Fruit fly (Drosophila melanogaster) whole organism, embryonic: ENCODE results near the gene CG16790.

Experiments used
- Abd-B ChIP-seq: fragments of 200-800 bp; sonication (Bioruptor generic); optimal IDR thresholded peaks from 2 replicates; lab custom pipeline; 2018; ENCODE audit warnings: missing biosample characterization, mild to moderate bottlenecking, missing genetic modification characterization, moderate library complexity
- Adf1 ChIP-seq: fragments of 200-800 bp; sonication (Bioruptor generic); IDR thresholded peaks from 2 replicates; pipeline ENCODE4 v1.3.6; 2022; ENCODE audit warnings: missing biosample characterization, missing genetic modification characterization
- Aef1 ChIP-seq: fragments of 200-800 bp; sonication (Bioruptor generic); IDR thresholded peaks from 3 replicates; pipeline ENCODE4 v1.3.6; 2022; ENCODE audit warnings: missing biosample characterization, missing genetic modification characterization
- Blimp-1 ChIP-seq: fragments of 200-800 bp; sonication (Bioruptor generic); optimal IDR thresholded peaks from 3 replicates; lab custom pipeline; 2018; ENCODE audit warnings: missing biosample characterization, missing genetic modification characterization, mild to moderate bottlenecking, moderate library complexity, missing genetic modification reagents
- CG10209 ChIP-seq: fragments of 200-800 bp; sonication (Bioruptor generic); optimal IDR thresholded peaks from 3 replicates; lab custom pipeline; 2017; ENCODE audit warnings: missing biosample characterization, mild to moderate bottlenecking, missing genetic modification characterization, missing genetic modification reagents
- CG10321 ChIP-seq: fragments of 200-800 bp; sonication (Bioruptor generic); IDR thresholded peaks from 2 replicates; pipeline ENCODE4 v1.3.6; 2022; ENCODE audit warnings: missing biosample characterization, missing genetic modification characterization
- CG10543 ChIP-seq: fragments of 200-800 bp; sonication (Bioruptor generic); optimal IDR thresholded peaks from 3 replicates; lab custom pipeline; 2017; ENCODE audit warnings: missing biosample characterization, mild to moderate bottlenecking, missing genetic modification characterization, moderate library complexity
- CG11560 ChIP-seq: fragments of 200-800 bp; sonication (Bioruptor generic); IDR thresholded peaks from 3 replicates; pipeline ENCODE4 v1.3.6; 2022; ENCODE audit warnings: missing biosample characterization, missing genetic modification characterization
- CG1233 ChIP-seq: fragments of 200-800 bp; sonication (Bioruptor generic); optimal IDR thresholded peaks from 4 replicates; lab custom pipeline; 2018; ENCODE audit warnings: missing biosample characterization, mild to moderate bottlenecking, missing genetic modification characterization
- CG13894 ChIP-seq: fragments of 200-800 bp; sonication (Bioruptor generic); optimal IDR thresholded peaks from 3 replicates; lab custom pipeline; 2018; ENCODE audit warnings: missing biosample characterization, mild to moderate bottlenecking, missing genetic modification characterization, moderate library complexity
- CG14050 ChIP-seq: fragments of 200-800 bp; sonication (Bioruptor generic); IDR thresholded peaks from 3 replicates; pipeline ENCODE4 v1.3.6; 2022; ENCODE audit warnings: missing biosample characterization, missing genetic modification characterization
- CG16779 ChIP-seq: fragments of 200-800 bp; sonication (Bioruptor generic); IDR thresholded peaks from 2 replicates; pipeline ENCODE4 v1.3.6; 2022; ENCODE audit warnings: missing biosample characterization, missing genetic modification characterization
- CG17186 ChIP-seq: fragments of 200-800 bp; sonication (Bioruptor generic); optimal IDR thresholded peaks from 3 replicates; lab custom pipeline; 2017; ENCODE audit warnings: missing biosample characterization, missing genetic modification reagents, missing genetic modification characterization
- CG31441 ChIP-seq: fragments of 200-800 bp; sonication (Bioruptor generic); IDR thresholded peaks from 2 replicates; pipeline ENCODE4 v1.3.6; 2022; ENCODE audit warnings: missing biosample characterization, missing genetic modification characterization
- CG32532 ChIP-seq: fragments of 200-800 bp; sonication (Bioruptor generic); IDR thresholded peaks from 2 replicates; pipeline ENCODE4 v1.3.6; 2022; ENCODE audit warnings: missing biosample characterization, missing genetic modification characterization
- CG3281 ChIP-seq: fragments of 200-800 bp; sonication (Bioruptor generic); optimal IDR thresholded peaks from 3 replicates; lab custom pipeline; 2017; ENCODE audit warnings: missing biosample characterization, mild to moderate bottlenecking, missing genetic modification characterization
- CG6175 ChIP-seq: fragments of 200-800 bp; sonication (Bioruptor generic); IDR thresholded peaks from 3 replicates; pipeline ENCODE4 v1.3.6; 2022; ENCODE audit warnings: missing biosample characterization, missing genetic modification characterization
- CG6765 ChIP-seq: fragments of 200-800 bp; sonication (Bioruptor generic); optimal IDR thresholded peaks from 3 replicates; lab custom pipeline; 2017; ENCODE audit warnings: missing biosample characterization, mild to moderate bottlenecking, missing genetic modification characterization
- CG6854 ChIP-seq: fragments of 200-800 bp; sonication (Bioruptor generic); optimal IDR thresholded peaks from 3 replicates; lab custom pipeline; 2017; ENCODE audit warnings: missing biosample characterization, mild to moderate bottlenecking, missing genetic modification characterization
- D19B ChIP-seq: fragments of 200-800 bp; sonication (Bioruptor generic); optimal IDR thresholded peaks from 2 replicates; lab custom pipeline; 2017; ENCODE audit warnings: missing biosample characterization, mild to moderate bottlenecking, missing genetic modification characterization
- Dip2 ChIP-seq: fragments of 200-800 bp; sonication (Bioruptor generic); IDR thresholded peaks from 2 replicates; pipeline ENCODE4 v1.3.6; 2022; ENCODE audit warnings: missing biosample characterization, missing genetic modification characterization
- Drgx ChIP-seq: fragments of 200-800 bp; sonication (Bioruptor generic); IDR thresholded peaks from 2 replicates; pipeline ENCODE4 v1.3.6; 2022; ENCODE audit warnings: missing biosample characterization, missing genetic modification characterization
- E2f2 ChIP-seq: fragments of 200-800 bp; sonication (Bioruptor generic); IDR thresholded peaks from 2 replicates; pipeline ENCODE4 v1.3.6; 2022; ENCODE audit warnings: missing biosample characterization, missing genetic modification characterization
- Ets65A ChIP-seq: fragments of 200-800 bp; sonication (Bioruptor generic); peaks from one replicate; lab custom pipeline; 2016; ENCODE audit warnings: missing biosample characterization, missing genetic modification characterization
- Meics ChIP-seq: fragments of 200-800 bp; sonication (Bioruptor generic); optimal IDR thresholded peaks from 2 replicates; lab custom pipeline; 2017; ENCODE audit warnings: missing biosample characterization, mild to moderate bottlenecking, missing genetic modification characterization
- NC2β ChIP-seq: fragments of 200-800 bp; sonication (Bioruptor generic); optimal IDR thresholded peaks from 2 replicates; lab custom pipeline; 2016; ENCODE audit warnings: missing biosample characterization, missing genetic modification characterization
- Optix ChIP-seq: fragments of 200-800 bp; sonication (Bioruptor generic); IDR thresholded peaks from 3 replicates; pipeline ENCODE4 v1.3.6; 2022; ENCODE audit warnings: missing biosample characterization, missing genetic modification characterization
- Scr ChIP-seq: fragments of 200-800 bp; sonication (Bioruptor generic); IDR thresholded peaks from 2 replicates; pipeline ENCODE4 v1.3.6; 2022; ENCODE audit warnings: missing biosample characterization, missing genetic modification characterization; ENCODE audit not compliant: partially characterized antibody
- ac ChIP-seq: fragments of 200-800 bp; sonication (Bioruptor generic); optimal IDR thresholded peaks from 3 replicates; lab custom pipeline; 2017; ENCODE audit warnings: missing biosample characterization, mild to moderate bottlenecking, missing genetic modification characterization
- az2 ChIP-seq: fragments of 200-800 bp; sonication (Bioruptor generic); optimal IDR thresholded peaks from 3 replicates; lab custom pipeline; 2016; ENCODE audit warnings: missing biosample characterization, missing genetic modification characterization
- bsh ChIP-seq, 2 experiments: fragments of 200-800 bp; sonication (Bioruptor generic); optimal IDR thresholded peaks; 2 replicates each; lab custom pipeline; 2017 to 2018; ENCODE audit warnings: mild to moderate bottlenecking in 2 of 2, missing biosample characterization in 2 of 2, missing genetic modification characterization in 2 of 2, moderate library complexity in 1 of 2
- crp ChIP-seq, 2 experiments: fragments of 200-800 bp; sonication (Bioruptor generic); optimal IDR thresholded peaks; 2 replicates in 1 of 2; 3 replicates in 1 of 2; lab custom pipeline; 2017; ENCODE audit warnings: missing biosample characterization in 2 of 2, missing genetic modification characterization in 2 of 2, mild to moderate bottlenecking in 1 of 2, moderate library complexity in 1 of 2
- fd64A ChIP-seq: fragments of 200-800 bp; sonication (Bioruptor generic); optimal IDR thresholded peaks from 3 replicates; lab custom pipeline; 2018; ENCODE audit warnings: missing biosample characterization, mild to moderate bottlenecking, missing genetic modification characterization
- gce ChIP-seq: fragments of 200-800 bp; sonication (Bioruptor generic); IDR thresholded peaks from 3 replicates; pipeline ENCODE4 v1.3.6; 2022; ENCODE audit warnings: missing biosample characterization, missing genetic modification characterization
- her ChIP-seq: fragments of 200-800 bp; sonication (Bioruptor generic); optimal IDR thresholded peaks from 2 replicates; lab custom pipeline; 2016; ENCODE audit warnings: missing biosample characterization, missing genetic modification characterization
- jumu ChIP-seq: fragments of 200-800 bp; sonication (Bioruptor generic); optimal IDR thresholded peaks from 3 replicates; lab custom pipeline; 2016; ENCODE audit warnings: missing biosample characterization, missing genetic modification characterization
- kay ChIP-seq: fragments of 200-800 bp; sonication (Bioruptor generic); optimal IDR thresholded peaks from 2 replicates; lab custom pipeline; 2016; ENCODE audit warnings: missing biosample characterization, missing genetic modification characterization
- lilli ChIP-seq: fragments of 200-800 bp; sonication (Bioruptor generic); optimal IDR thresholded peaks from 3 replicates; lab custom pipeline; 2016; ENCODE audit warnings: missing biosample characterization, missing genetic modification characterization
- mld ChIP-seq: fragments of 200-800 bp; sonication (Bioruptor generic); IDR thresholded peaks from 3 replicates; pipeline ENCODE4 v1.3.6; 2022; ENCODE audit warnings: missing biosample characterization, missing genetic modification characterization; ENCODE audit not compliant: partially characterized antibody
- nau ChIP-seq: fragments of 200-800 bp; sonication (Bioruptor generic); optimal IDR thresholded peaks from 3 replicates; lab custom pipeline; 2017; ENCODE audit warnings: missing biosample characterization, mild to moderate bottlenecking, missing genetic modification characterization, missing genetic modification reagents
- nom ChIP-seq: fragments of 200-800 bp; sonication (Bioruptor generic); optimal IDR thresholded peaks from 2 replicates; lab custom pipeline; 2017; ENCODE audit warnings: missing biosample characterization, missing genetic modification characterization, mild to moderate bottlenecking, moderate library complexity, missing genetic modification reagents
- onecut ChIP-seq: fragments of 200-800 bp; sonication (Bioruptor generic); IDR thresholded peaks from 2 replicates; pipeline ENCODE4 v1.3.6; 2022; ENCODE audit warnings: missing biosample characterization, missing genetic modification characterization
- otp ChIP-seq: fragments of 200-800 bp; sonication (Bioruptor generic); IDR thresholded peaks from 3 replicates; pipeline ENCODE4, ENCODE4 v1.3.6; 2022; ENCODE audit warnings: missing biosample characterization, missing genetic modification characterization
- pb ChIP-seq: fragments of 200-800 bp; sonication (Bioruptor generic); optimal IDR thresholded peaks from 3 replicates; lab custom pipeline; 2016; ENCODE audit warnings: missing biosample characterization, missing genetic modification characterization
- phol ChIP-seq: fragments of 200-800 bp; sonication (Bioruptor generic); optimal IDR thresholded peaks from 3 replicates; lab custom pipeline; 2018; ENCODE audit warnings: missing biosample characterization, mild to moderate bottlenecking, missing genetic modification characterization, moderate library complexity
- psq ChIP-seq: fragments of 200-800 bp; sonication (Bioruptor generic); optimal IDR thresholded peaks from 2 replicates; lab custom pipeline; 2017; ENCODE audit warnings: missing biosample characterization, missing genetic modification characterization
- row ChIP-seq: fragments of 200-800 bp; sonication (Bioruptor generic); IDR thresholded peaks from 3 replicates; pipeline ENCODE4 v1.3.6; 2022; ENCODE audit warnings: missing biosample characterization, missing genetic modification characterization
- so ChIP-seq: fragments of 200-800 bp; sonication (Bioruptor generic); IDR thresholded peaks from 3 replicates; pipeline ENCODE4 v1.3.6; 2022; ENCODE audit warnings: missing biosample characterization, missing genetic modification characterization
- tap ChIP-seq: fragments of 200-800 bp; optimal IDR thresholded peaks from 3 replicates; lab custom pipeline; 2019; ENCODE audit warnings: missing biosample characterization, mild to moderate bottlenecking, missing genetic modification characterization, moderate library complexity
- vvl ChIP-seq: fragments of 200-800 bp; sonication (Bioruptor generic); IDR thresholded peaks from 2 replicates; pipeline ENCODE4 v1.3.6; 2022; ENCODE audit warnings: missing biosample characterization, missing genetic modification characterization
- zen ChIP-seq: fragments of 200-800 bp; sonication (Bioruptor generic); optimal IDR thresholded peaks from 3 replicates; lab custom pipeline; 2018; ENCODE audit warnings: missing biosample characterization, mild to moderate bottlenecking, missing genetic modification characterization, moderate library complexity
- zf30C ChIP-seq: fragments of 200-800 bp; sonication (Bioruptor generic); optimal IDR thresholded peaks from 3 replicates; lab custom pipeline; 2018; ENCODE audit warnings: missing biosample characterization, mild to moderate bottlenecking, missing genetic modification characterization

The CG16790 gene

DNA sequence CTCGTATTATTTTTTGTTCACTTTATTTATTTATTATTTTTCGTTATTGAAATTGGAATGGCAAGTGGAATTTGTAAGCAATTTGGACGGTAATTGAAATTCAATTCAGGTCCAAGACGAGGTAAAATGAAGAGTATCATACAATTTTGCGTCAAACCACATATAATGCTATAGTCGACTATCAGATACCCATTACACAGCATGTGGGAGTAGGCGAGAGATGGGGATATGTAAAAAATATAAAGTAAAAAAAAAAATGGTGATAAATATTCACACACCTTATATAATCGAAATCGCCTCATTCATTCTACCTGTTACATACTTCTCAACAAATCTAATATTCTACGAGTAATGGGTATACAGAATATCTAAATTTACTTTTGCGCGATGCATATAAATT is 42.2 kb upstream of the CG16790 start (continued):
- TF ChIP-seq row (peak; percentile 40; the same call in 2 of the 3 replicates), Ets65A (GFP tag; lab: Kevin White, UChicago) (no peak), CG1233 (no peak), CG6854 (GFP tag; lab: Kevin White, UChicago) (no peak), zf30C (no peak), Scr (GFP tag; lab: Robert Waterston, UW) (peak; percentile 56), CG3281 (GFP tag; lab: Kevin White, UChicago) (no peak), CG6765 (no peak), phol (tag; lab: Kevin White, UChicago) (no peak), NC2β (GFP tag; lab: Kevin White, UChicago) (no peak), vvl (GFP tag; lab: Robert Waterston, UW) (0 out of 2 replicates have a peak, but pooled peaks have one; percentile 40), D19B (GFP tag; lab: Kevin White, UChicago) (peak; percentile 81), CG32532 (no peak), bsh (GFP tag; optimal IDR thresholded peaks at IDR 0.05; lab: Kevin White, UChicago) (peak in 1 of 2 experiments; percentile 4), CG11560 (no peak), CG6175 (GFP tag; lab: Robert Waterston, UW) (no peak), Abd-B (GFP tag; lab: Kevin White, UChicago) (no peak), Optix (GFP tag; lab: Robert Waterston, UW) (no peak), kay (GFP tag; lab: Kevin White, UChicago) (no peak), gce (GFP tag; lab: Robert Waterston, UW) (no peak), CG16779 (GFP tag; lab: Robert Waterston, UW) (no peak), lilli (no peak), Adf1 (GFP tag; lab: Robert Waterston, UW) (no peak), az2 (GFP tag; lab: Kevin White, UChicago) (no peak), nau (GFP tag; lab: Kevin White, UChicago) (no peak), CG10321 (no peak), CG13894 (tag; lab: Kevin White, UChicago) (no peak), mld (peak; percentile 56; the same call in 1 of the 3 replicates), CG17186 (GFP tag; lab: Kevin White, UChicago) (no peak), Blimp-1 (GFP tag; lab: Kevin White, UChicago) (no peak), onecut (no peak), her (GFP tag; lab: Kevin White, UChicago) (no peak), otp (GFP tag; lab: Robert Waterston, UW) (no peak), Drgx (GFP tag; lab: Robert Waterston, UW) (no peak), fd64A (GFP tag; lab: Kevin White, UChicago) (no peak), so (no peak), zen (tag; lab: Kevin White, UChicago) (no peak), E2f2 (GFP tag; lab: Robert Waterston, UW) (no peak), psq (no peak), pb (GFP tag; lab: Kevin White, UChicago) (no peak), CG10543 (GFP tag; lab: Kevin White, UChicago) (no peak), CG31441 (GFP tag; lab: Robert Waterston, UW) (no peak), nom (GFP tag; lab: Kevin White, UChicago) (no peak), CG10209 (no peak), tap (tag; lab: Kevin White, UChicago) (no peak), CG14050 (GFP tag; lab: Robert Waterston, UW) (no peak), ac (GFP tag; lab: Kevin White, UChicago) (no peak), Dip2 (GFP tag; lab: Robert Waterston, UW) (no peak), crp (GFP tag; optimal IDR thresholded peaks at IDR 0.05; lab: Kevin White, UChicago) (no peak), Meics (no peak), Aef1 (no peak), jumu (GFP tag; lab: Kevin White, UChicago) (no peak)
